Fruit fly (Drosophila melanogaster) whole organism, wandering third instar larva: ENCODE measurements around the gene CG31265.

ENCODE experiments used
- CrebA ChIP-seq: fragments of 200-800 bp; sonication (Bioruptor generic); optimal IDR thresholded peaks from 2 replicates; lab custom pipeline; 2016; ENCODE audit warnings: missing biosample characterization, mild to moderate bottlenecking, missing genetic modification characterization, borderline replicate concordance
- Dfd ChIP-seq: fragments of >200 bp; optimal IDR thresholded peaks from 2 replicates; lab custom pipeline; 2017; ENCODE audit warnings: missing biosample characterization, missing genetic modification characterization
- Hr83 ChIP-seq: fragments of 200-300 bp; sonication (Bioruptor generic); optimal IDR thresholded peaks from 2 replicates; lab custom pipeline; 2016; ENCODE audit warnings: missing biosample characterization, mild to moderate bottlenecking, missing genetic modification characterization, moderate library complexity; ENCODE audit not compliant: poor library complexity, severe bottlenecking
- N ChIP-seq: fragments of >200 bp; optimal IDR thresholded peaks from 2 replicates; lab custom pipeline; 2018; ENCODE audit warnings: missing biosample characterization, missing external identifiers, missing genetic modification characterization
- OdsH ChIP-seq: fragments of 200-800 bp; sonication (Bioruptor generic); optimal IDR thresholded peaks from 2 replicates; lab custom pipeline; 2016; ENCODE audit warnings: missing biosample characterization, mild to moderate bottlenecking, missing genetic modification characterization
- h ChIP-seq: fragments of 200-800 bp; sonication (Bioruptor generic); optimal IDR thresholded peaks from 3 replicates; lab custom pipeline; 2016; ENCODE audit warnings: missing biosample characterization, mild to moderate bottlenecking, missing genetic modification characterization
- lola ChIP-seq: fragments of >200 bp; optimal IDR thresholded peaks from 2 replicates; lab custom pipeline; 2017; ENCODE audit warnings: missing biosample characterization, missing genetic modification characterization
- pan ChIP-seq: fragments of >200 bp; optimal IDR thresholded peaks from 2 replicates; lab custom pipeline; 2017
- psq ChIP-seq: fragments of 200-800 bp; sonication (Bioruptor generic); optimal IDR thresholded peaks from 3 replicates; lab custom pipeline; 2017; ENCODE audit warnings: missing biosample characterization, mild to moderate bottlenecking, missing genetic modification characterization, moderate library complexity
- sage ChIP-seq: fragments of 200-800 bp; sonication (Bioruptor generic); optimal IDR thresholded peaks from 2 replicates; lab custom pipeline; 2016; ENCODE audit warnings: missing biosample characterization, mild to moderate bottlenecking, missing genetic modification characterization
- sv ChIP-seq: fragments of 200-800 bp; sonication (Bioruptor generic); optimal IDR thresholded peaks from 3 replicates; lab custom pipeline; 2016; ENCODE audit warnings: missing biosample characterization, missing genetic modification characterization

DNA sequence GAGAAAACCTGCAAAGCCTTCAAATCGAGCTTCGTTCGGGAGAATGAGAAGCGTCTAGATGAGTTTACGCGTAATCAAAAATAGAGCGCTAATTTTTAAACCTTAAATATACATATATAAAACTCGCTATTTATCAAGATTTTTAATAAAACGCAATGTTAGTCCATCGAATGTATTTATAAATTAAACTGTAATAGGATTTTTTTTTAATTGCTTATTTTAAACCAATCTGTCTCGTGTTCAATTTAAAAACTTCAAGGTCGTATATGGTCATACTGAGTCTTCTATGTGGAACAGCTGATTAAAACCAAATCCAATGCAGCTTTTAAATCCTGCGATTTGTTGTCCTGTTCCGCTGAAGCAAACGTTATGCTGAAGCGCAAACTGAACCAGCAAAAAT is 22.3 kb downstream of the CG31265 start, which contains the start of gene Smug:
- TF ChIP-seq lola: no peak
- TF ChIP-seq Dfd: no peak
- no peak for TF ChIP-seq pan
- TF ChIP-seq N (GFP tag; lab: Kevin White, UChicago): no peak
- TF ChIP-seq h: no peak
- no peak for TF ChIP-seq sv
- TF ChIP-seq sage (GFP tag; lab: Kevin White, UChicago): no peak
- no peak for TF ChIP-seq Hr83 (GFP tag; lab: Kevin White, UChicago)
- TF ChIP-seq psq (GFP tag; lab: Kevin White, UChicago): no peak
- no peak for TF ChIP-seq OdsH
- TF ChIP-seq CrebA (GFP tag; lab: Kevin White, UChicago): no peak
